Worm (Caenorhabditis elegans): ENCODE data around the gene C18H9.5.

ce11 chrII:6710596-6710995 is 15.2 kb upstream of the C18H9.5 start:
- TF ChIP-seq tra-4 (tag; optimal IDR thresholded peaks at IDR 0.05) (no peak), ama-1 (optimal IDR thresholded peaks at IDR 0.05) (no peak), F13C5.2 (tag; optimal IDR thresholded peaks at IDR 0.05) (no peak), tbx-11 (GFP tag; IDR thresholded peaks at IDR 0.05) (no peak), flt-1 (GFP tag; IDR thresholded peaks at IDR 0.05) (no peak), aly-1 (tag; optimal IDR thresholded peaks at IDR 0.05) (peak; percentile 4), B0310.2 (tag; optimal IDR thresholded peaks at IDR 0.05) (no peak)
